Fruit fly (Drosophila melanogaster) whole organism, wandering third instar larva: ENCODE results near the gene Cht5.

Experiments used
- Abd-B ChIP-seq: fragments of >200 bp; optimal IDR thresholded peaks from 2 replicates; lab custom pipeline; 2017; ENCODE audit warnings: missing biosample characterization, missing genetic modification characterization
- CG32264 ChIP-seq: fragments of 200-800 bp; sonication (Bioruptor generic); optimal IDR thresholded peaks from 2 replicates; lab custom pipeline; 2016; ENCODE audit warnings: missing biosample characterization, missing genetic modification characterization
- CG9705 ChIP-seq: fragments of 200-800 bp; sonication (Bioruptor generic); optimal IDR thresholded peaks from 2 replicates; lab custom pipeline; 2018; ENCODE audit warnings: missing biosample characterization, mild to moderate bottlenecking, missing genetic modification characterization
- CrebA ChIP-seq: fragments of 200-800 bp; sonication (Bioruptor generic); optimal IDR thresholded peaks from 2 replicates; lab custom pipeline; 2016; ENCODE audit warnings: missing biosample characterization, mild to moderate bottlenecking, missing genetic modification characterization, borderline replicate concordance
- Dif ChIP-seq: fragments of 200-275, 200-300 bp; sonication (Bioruptor generic); optimal IDR thresholded peaks from 2 replicates; lab custom pipeline; 2018; ENCODE audit warnings: missing biosample characterization, missing genetic modification characterization; ENCODE audit not compliant: partially characterized antibody
- GATAd ChIP-seq: sonication (Bioruptor generic); optimal IDR thresholded peaks from 2 replicates; lab custom pipeline; 2016; ENCODE audit warnings: missing biosample characterization, missing genetic modification characterization
- HLH106 ChIP-seq: fragments of 200-800 bp; optimal IDR thresholded peaks from 3 replicates; lab custom pipeline; 2019; ENCODE audit warnings: missing biosample characterization, mild to moderate bottlenecking, missing genetic modification characterization, moderate library complexity
- Hnf4 ChIP-seq: fragments of 200-800 bp; sonication (Bioruptor generic); optimal IDR thresholded peaks from 2 replicates; lab custom pipeline; 2016; ENCODE audit warnings: missing biosample characterization, mild to moderate bottlenecking, missing genetic modification characterization
- Hr78 ChIP-seq: fragments of >200 bp; optimal IDR thresholded peaks from 2 replicates; lab custom pipeline; 2017; ENCODE audit warnings: missing biosample characterization, missing genetic modification characterization
- Hr83 ChIP-seq: fragments of 200-300 bp; sonication (Bioruptor generic); optimal IDR thresholded peaks from 2 replicates; lab custom pipeline; 2016; ENCODE audit warnings: missing biosample characterization, mild to moderate bottlenecking, missing genetic modification characterization, moderate library complexity; ENCODE audit not compliant: poor library complexity, severe bottlenecking
- Jra ChIP-seq: sonication (Bioruptor generic); optimal IDR thresholded peaks from 2 replicates; lab custom pipeline; 2016; ENCODE audit warnings: missing biosample characterization, missing genetic modification characterization
- Mio ChIP-seq: sonication (Bioruptor generic); optimal IDR thresholded peaks from 2 replicates; lab custom pipeline; 2016; ENCODE audit warnings: missing biosample characterization, missing genetic modification characterization
- Myc ChIP-seq: fragments of >200 bp; optimal IDR thresholded peaks from 2 replicates; lab custom pipeline; 2017
- N ChIP-seq: fragments of >200 bp; optimal IDR thresholded peaks from 2 replicates; lab custom pipeline; 2018; ENCODE audit warnings: missing biosample characterization, missing external identifiers, missing genetic modification characterization
- OdsH ChIP-seq: fragments of 200-800 bp; sonication (Bioruptor generic); optimal IDR thresholded peaks from 2 replicates; lab custom pipeline; 2016; ENCODE audit warnings: missing biosample characterization, mild to moderate bottlenecking, missing genetic modification characterization
- Rel ChIP-seq, 2 experiments: fragments of 200-800 bp; sonication (Bioruptor generic) in 1 of 2; optimal IDR thresholded peaks; 2 replicates in 1 of 2; 3 replicates in 1 of 2; lab custom pipeline; 2016 to 2019; ENCODE audit warnings: mild to moderate bottlenecking in 2 of 2, missing biosample characterization in 2 of 2, missing genetic modification characterization in 2 of 2, moderate library complexity in 1 of 2
- Sp1 ChIP-seq: fragments of 200-800 bp; sonication (Bioruptor generic); optimal IDR thresholded peaks from 3 replicates; lab custom pipeline; 2019; ENCODE audit warnings: missing biosample characterization, mild to moderate bottlenecking, missing genetic modification characterization, moderate library complexity
- Vsx2 ChIP-seq: fragments of 200-300, 225-300 bp; sonication (Bioruptor generic); optimal IDR thresholded peaks from 2 replicates; lab custom pipeline; 2018; ENCODE audit warnings: missing biosample characterization, missing genetic modification characterization; ENCODE audit not compliant: partially characterized antibody
- br ChIP-seq: fragments of 200-800 bp; sonication (Bioruptor generic); optimal IDR thresholded peaks from 2 replicates; lab custom pipeline; 2016; ENCODE audit warnings: missing biosample characterization, missing genetic modification characterization
- brk ChIP-seq: fragments of 200-800 bp; sonication (Bioruptor generic); optimal IDR thresholded peaks from 2 replicates; lab custom pipeline; 2016; ENCODE audit warnings: missing biosample characterization, mild to moderate bottlenecking, missing genetic modification characterization
- dmrt93B ChIP-seq: fragments of 200-800 bp; sonication (Bioruptor generic); optimal IDR thresholded peaks from 2 replicates; lab custom pipeline; 2018; ENCODE audit warnings: missing biosample characterization, mild to moderate bottlenecking, missing genetic modification characterization
- dsf ChIP-seq: sonication (Bioruptor generic); optimal IDR thresholded peaks from 2 replicates; lab custom pipeline; 2016; ENCODE audit warnings: missing biosample characterization, missing genetic modification characterization, borderline replicate concordance
- ey ChIP-seq: fragments of 200-800 bp; sonication (Bioruptor generic); optimal IDR thresholded peaks from 2 replicates; lab custom pipeline; 2016; ENCODE audit warnings: missing biosample characterization, missing genetic modification characterization
- foxo ChIP-seq, 2 experiments: fragments of 200-800 bp; sonication (Bioruptor generic); optimal IDR thresholded peaks; 2 replicates in 1 of 2; 3 replicates in 1 of 2; lab custom pipeline; 2016 to 2017; ENCODE audit warnings: missing biosample characterization in 2 of 2, missing genetic modification characterization in 2 of 2
- h ChIP-seq: fragments of 200-800 bp; sonication (Bioruptor generic); optimal IDR thresholded peaks from 3 replicates; lab custom pipeline; 2016; ENCODE audit warnings: missing biosample characterization, mild to moderate bottlenecking, missing genetic modification characterization
- jim ChIP-seq: fragments of 175-275, 200-325 bp; sonication (Bioruptor generic); optimal IDR thresholded peaks from 2 replicates; lab custom pipeline; 2016; ENCODE audit warnings: missing biosample characterization, mild to moderate bottlenecking, missing genetic modification characterization
- lola ChIP-seq: fragments of >200 bp; optimal IDR thresholded peaks from 2 replicates; lab custom pipeline; 2017; ENCODE audit warnings: missing biosample characterization, missing genetic modification characterization
- pan ChIP-seq: fragments of >200 bp; optimal IDR thresholded peaks from 2 replicates; lab custom pipeline; 2017
- psq ChIP-seq: fragments of 200-800 bp; sonication (Bioruptor generic); optimal IDR thresholded peaks from 3 replicates; lab custom pipeline; 2017; ENCODE audit warnings: missing biosample characterization, mild to moderate bottlenecking, missing genetic modification characterization, moderate library complexity
- rgr ChIP-seq: fragments of 200-800 bp; sonication (Bioruptor generic); optimal IDR thresholded peaks from 3 replicates; lab custom pipeline; 2016; ENCODE audit warnings: missing biosample characterization, mild to moderate bottlenecking, missing genetic modification characterization
- sage ChIP-seq: fragments of 200-800 bp; sonication (Bioruptor generic); optimal IDR thresholded peaks from 2 replicates; lab custom pipeline; 2016; ENCODE audit warnings: missing biosample characterization, mild to moderate bottlenecking, missing genetic modification characterization
- sv ChIP-seq: fragments of 200-800 bp; sonication (Bioruptor generic); optimal IDR thresholded peaks from 3 replicates; lab custom pipeline; 2016; ENCODE audit warnings: missing biosample characterization, missing genetic modification characterization
- tai ChIP-seq: sonication (Bioruptor generic); optimal IDR thresholded peaks from 2 replicates; lab custom pipeline; 2016; ENCODE audit warnings: missing biosample characterization, missing genetic modification characterization
- usp ChIP-seq: fragments of >200 bp; optimal IDR thresholded peaks from 2 replicates; lab custom pipeline; 2017; ENCODE audit warnings: missing biosample characterization, missing genetic modification characterization
- woc ChIP-seq: sonication (Bioruptor generic); optimal IDR thresholded peaks from 2 replicates; lab custom pipeline; 2016; ENCODE audit warnings: missing biosample characterization, mild to moderate bottlenecking, missing genetic modification characterization

Cht5 gene

dm6 chr3R:13801184-13802056 is 34.1 kb downstream of the Cht5 start:
- TF ChIP-seq Vsx2 (GFP tag; lab: Kevin White, UChicago), result peak; percentile 16
- no peak for TF ChIP-seq N (GFP tag; lab: Kevin White, UChicago)
- TF ChIP-seq Sp1, result no peak
- no peak for TF ChIP-seq sv (GFP tag; lab: Kevin White, UChicago)

DNA sequence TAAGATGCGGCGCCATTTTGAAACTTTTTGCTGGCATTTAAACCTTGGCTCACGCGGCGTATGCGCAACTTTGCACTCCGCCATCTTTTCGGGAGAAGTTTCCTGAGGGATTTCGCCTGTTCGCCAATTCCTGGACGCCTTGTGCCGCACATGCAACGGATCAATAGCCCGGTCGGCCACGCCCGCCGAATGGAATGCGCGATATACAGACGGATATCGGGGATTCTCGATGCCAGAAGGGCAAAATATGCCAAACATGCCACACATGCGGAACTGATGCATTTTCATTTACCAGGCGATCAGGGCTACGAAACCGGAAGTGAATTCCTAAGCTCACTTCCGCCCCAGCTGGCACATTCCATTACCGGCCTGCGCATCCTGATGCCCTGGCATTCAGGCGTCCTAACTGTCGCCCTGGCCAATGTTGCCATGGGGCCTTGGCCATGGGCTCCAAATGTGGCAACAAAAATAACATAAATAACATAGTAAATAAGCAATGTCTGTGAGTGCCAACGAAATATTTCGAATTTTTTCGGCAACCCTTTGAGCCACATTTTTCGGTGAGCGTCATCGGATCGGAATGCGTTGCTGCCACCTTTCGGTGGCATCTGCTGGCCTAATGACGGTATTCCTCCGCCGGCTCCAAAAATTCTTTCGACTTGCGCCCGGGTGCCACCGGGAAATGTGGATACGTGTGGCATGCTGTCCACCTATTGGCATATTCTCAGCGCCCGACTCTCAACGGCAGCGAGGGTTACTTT is 34.9 kb downstream of the Cht5 start:
- TF ChIP-seq pan (no peak), Rel (GFP tag; optimal IDR thresholded peaks at IDR 0.05; lab: Kevin White, UChicago) (no peak), Rel (tag; optimal IDR thresholded peaks at IDR 0.05; lab: Kevin White, UChicago) (no peak), GATAd (GFP tag; lab: Kevin White, UChicago) (no peak), CG32264 (no peak), br (no peak), rgr (no peak), Hr78 (GFP tag; lab: Kevin White, UChicago) (no peak), Jra (GFP tag; lab: Kevin White, UChicago) (no peak), usp (no peak), brk (GFP tag; lab: Kevin White, UChicago) (no peak), Hnf4 (GFP tag; lab: Kevin White, UChicago) (no peak), Abd-B (GFP tag; lab: Kevin White, UChicago) (no peak), Mio (GFP tag; lab: Kevin White, UChicago) (no peak), ey (GFP tag; lab: Kevin White, UChicago) (no peak), HLH106 (tag; lab: Kevin White, UChicago) (no peak), h (GFP tag; lab: Kevin White, UChicago) (no peak), sage (GFP tag; lab: Kevin White, UChicago) (no peak), N (GFP tag; lab: Kevin White, UChicago) (no peak), dsf (GFP tag; lab: Kevin White, UChicago) (no peak), CrebA (GFP tag; lab: Kevin White, UChicago) (no peak)

- TF ChIP-seq brk (GFP tag; lab: Kevin White, UChicago) (no peak), Vsx2 (GFP tag; lab: Kevin White, UChicago) (peak; percentile 13)
Observed at dm6 chr3R:13803185-13803887, 36.0 kb downstream of the Cht5 start.

dm6 chr3R:13803892-13804710 is 36.8 kb downstream of the Cht5 start:
- no peak for TF ChIP-seq br
- TF ChIP-seq woc (GFP tag; lab: Kevin White, UChicago), result no peak
- TF ChIP-seq pan, result no peak
- no peak for TF ChIP-seq Jra (GFP tag; lab: Kevin White, UChicago)
- no peak for TF ChIP-seq usp
- TF ChIP-seq dsf (GFP tag; lab: Kevin White, UChicago), result no peak
- TF ChIP-seq tai, result no peak
- TF ChIP-seq Hr83 (GFP tag; lab: Kevin White, UChicago), result no peak
- TF ChIP-seq psq, result peak; percentile 0
- no peak for TF ChIP-seq rgr
- TF ChIP-seq Rel (GFP tag; optimal IDR thresholded peaks at IDR 0.05; lab: Kevin White, UChicago), result no peak
- TF ChIP-seq Rel (tag; optimal IDR thresholded peaks at IDR 0.05; lab: Kevin White, UChicago), result no peak
- TF ChIP-seq brk (GFP tag; lab: Kevin White, UChicago), result no peak
- TF ChIP-seq jim, result no peak
- TF ChIP-seq Hr78 (GFP tag; lab: Kevin White, UChicago), result no peak
- TF ChIP-seq Sp1, result peak; percentile 44
- TF ChIP-seq HLH106 (tag; lab: Kevin White, UChicago), result peak; percentile 35
- no peak for TF ChIP-seq dmrt93B (GFP tag; lab: Kevin White, UChicago)
- peak in 1 of 2 experiments; percentile 29 for TF ChIP-seq foxo (GFP tag; optimal IDR thresholded peaks at IDR 0.05; lab: Kevin White, UChicago)
- no peak for TF ChIP-seq CrebA (GFP tag; lab: Kevin White, UChicago)
- TF ChIP-seq Myc (lab: Kevin White, UChicago), result no peak
- no peak for TF ChIP-seq Abd-B (GFP tag; lab: Kevin White, UChicago)
- TF ChIP-seq CG32264, result no peak
- no peak for TF ChIP-seq ey (GFP tag; lab: Kevin White, UChicago)
- no peak for TF ChIP-seq Hnf4 (GFP tag; lab: Kevin White, UChicago)
- TF ChIP-seq OdsH (GFP tag; lab: Kevin White, UChicago), result peak; percentile 7
- no peak for TF ChIP-seq CG9705 (GFP tag; lab: Kevin White, UChicago)
- no peak for TF ChIP-seq Mio (GFP tag; lab: Kevin White, UChicago)
- no peak for TF ChIP-seq lola (GFP tag; lab: Kevin White, UChicago)
- no peak for TF ChIP-seq sv (GFP tag; lab: Kevin White, UChicago)
- peak; percentile 2 for TF ChIP-seq h (GFP tag; lab: Kevin White, UChicago)
- TF ChIP-seq Dif (GFP tag; lab: Kevin White, UChicago), result no peak
